Worm (Caenorhabditis elegans) whole organism, young adult: Measurements from ENCODE around the gene srbc-59.
"Not testable (repeated sequence)": the region's sequence is repeated elsewhere in the genome, so short reads cannot be mapped to it uniquely, and the experiment has no call there.

Experiments
- B0035.1 ChIP-seq: sonication (generic microtip); optimal IDR thresholded peaks from 2 replicates; lab custom pipeline; 2016; ENCODE audit warnings: missing genetic modification characterization, mild to moderate bottlenecking, missing compliant biosample characterization, missing genotype, missing genetic modification reagents
- D2030.7 ChIP-seq: fragments of 200-800 bp; sonication (Bioruptor generic); IDR thresholded peaks from 2 replicates; pipeline ENCODE4 v1.3.6; 2022; ENCODE audit warnings: missing genetic modification reagents, missing genetic modification characterization, missing compliant biosample characterization
- F23B12.7 ChIP-seq: sonication (generic microtip); optimal IDR thresholded peaks from 2 replicates; lab custom pipeline; 2017; ENCODE audit warnings: missing genetic modification characterization, mild to moderate bottlenecking, missing compliant biosample characterization, antibody characterized with exemption, moderate library complexity; ENCODE audit not compliant: insufficient read depth
- F33H1.4 ChIP-seq: fragments of 200-800 bp; sonication (Bioruptor generic); IDR thresholded peaks from 2 replicates; pipeline ENCODE4 v1.3.6; 2022; ENCODE audit warnings: missing genetic modification reagents, missing genetic modification characterization, missing compliant biosample characterization
- F39B2.1 ChIP-seq: fragments of 200-800 bp; sonication (Bioruptor generic); IDR thresholded peaks from 2 replicates; pipeline ENCODE4 v1.3.6; 2022; ENCODE audit warnings: missing genetic modification reagents, missing genetic modification characterization, missing compliant biosample characterization
- F52B5.7 ChIP-seq: sonication (generic microtip); optimal IDR thresholded peaks from 2 replicates; lab custom pipeline; 2016; ENCODE audit warnings: mild to moderate bottlenecking, missing genetic modification characterization, missing compliant biosample characterization
- T07F8.4 ChIP-seq: sonication (generic microtip); optimal IDR thresholded peaks from 2 replicates; lab custom pipeline; 2016; ENCODE audit warnings: mild to moderate bottlenecking, missing genetic modification characterization, moderate library complexity, missing compliant biosample characterization
- Y53F4B.3 ChIP-seq: fragments of 200-800 bp; sonication (Bioruptor generic); IDR thresholded peaks from 2 replicates; pipeline ENCODE4 v1.3.6; 2022; ENCODE audit warnings: missing genetic modification reagents, missing genetic modification characterization, missing compliant biosample characterization
- aptf-3 ChIP-seq: fragments of 200-800 bp; sonication (Bioruptor generic); IDR thresholded peaks from 2 replicates; pipeline ENCODE4 v1.3.6; 2022; ENCODE audit warnings: missing genetic modification characterization, missing compliant biosample characterization
- attf-5 ChIP-seq: fragments of 200-800 bp; sonication (Bioruptor generic); optimal IDR thresholded peaks from 2 replicates; lab custom pipeline; 2018; ENCODE audit warnings: mild to moderate bottlenecking, missing genetic modification characterization, missing compliant biosample characterization
- attf-6 ChIP-seq: fragments of 200-800 bp; sonication (Bioruptor generic); IDR thresholded peaks from 2 replicates; pipeline ENCODE4 v1.3.6; 2022; ENCODE audit warnings: missing genetic modification reagents, missing genetic modification characterization, missing compliant biosample characterization
- ccch-3 ChIP-seq: fragments of 200-800 bp; sonication (Bioruptor generic); optimal IDR thresholded peaks from 2 replicates; lab custom pipeline; 2018; ENCODE audit warnings: mild to moderate bottlenecking, missing genetic modification characterization, missing compliant biosample characterization
- ceh-27 ChIP-seq: fragments of 200-800 bp; sonication (Bioruptor generic); optimal IDR thresholded peaks from 2 replicates; lab custom pipeline; 2018; ENCODE audit warnings: mild to moderate bottlenecking, missing genetic modification characterization, moderate library complexity, missing compliant biosample characterization
- egl-18 ChIP-seq: fragments of 200-800 bp; sonication (Bioruptor generic); IDR thresholded peaks from 2 replicates; pipeline ENCODE4 v1.3.6; 2022; ENCODE audit warnings: missing genetic modification reagents, missing genetic modification characterization, missing compliant biosample characterization
- egrh-3 ChIP-seq: fragments of 200-800 bp; sonication (Bioruptor generic); IDR thresholded peaks from 2 replicates; pipeline ENCODE4 v1.3.6; 2022; ENCODE audit warnings: missing genetic modification reagents, missing genetic modification characterization, missing compliant biosample characterization
- ekl-4 ChIP-seq: fragments of 200-800 bp; sonication (Bioruptor generic); IDR thresholded peaks from 2 replicates; pipeline ENCODE4 v1.3.6; 2022; ENCODE audit warnings: missing genetic modification reagents, missing genetic modification characterization, missing compliant biosample characterization
- gei-17 ChIP-seq: fragments of 200-800 bp; sonication (Bioruptor generic); optimal IDR thresholded peaks from 2 replicates; lab custom pipeline; 2018; ENCODE audit warnings: mild to moderate bottlenecking, missing genetic modification characterization, missing compliant biosample characterization
- hlh-12 ChIP-seq: sonication (generic microtip); optimal IDR thresholded peaks from 2 replicates; lab custom pipeline; 2016; ENCODE audit warnings: missing genetic modification characterization, missing compliant biosample characterization
- let-607 ChIP-seq, 2 experiments: fragments of 200-800 bp in 1 of 2; sonication (Bioruptor generic) in 1 of 2; sonication (generic microtip) in 1 of 2; optimal IDR thresholded peaks; 2 replicates each; lab custom pipeline; 2016 to 2018; ENCODE audit warnings: mild to moderate bottlenecking in 2 of 2, missing compliant biosample characterization in 2 of 2, missing genetic modification characterization in 2 of 2, moderate library complexity in 2 of 2, missing genotype in 1 of 2
- nfyb-1 ChIP-seq: fragments of 200-800 bp; sonication (Bioruptor generic); IDR thresholded peaks from 2 replicates; pipeline ENCODE4 v1.3.6; 2022; ENCODE audit warnings: missing genetic modification reagents, missing genetic modification characterization, missing compliant biosample characterization
- nhr-27 ChIP-seq: fragments of 200-800 bp; sonication (Bioruptor generic); optimal IDR thresholded peaks from 2 replicates; lab custom pipeline; 2018; ENCODE audit warnings: mild to moderate bottlenecking, missing genetic modification characterization, moderate library complexity, missing compliant biosample characterization
- nhr-90 ChIP-seq: sonication (generic microtip); optimal IDR thresholded peaks from 2 replicates; lab custom pipeline; 2016; ENCODE audit warnings: missing genotype, mild to moderate bottlenecking, missing genetic modification characterization, missing compliant biosample characterization
- pbrm-1 ChIP-seq: fragments of 200-800 bp; sonication (Bioruptor generic); IDR thresholded peaks from 2 replicates; pipeline ENCODE4 v1.3.6; 2022; ENCODE audit warnings: missing genetic modification reagents, missing genetic modification characterization, missing compliant biosample characterization
- rpc-1 ChIP-seq, 2 experiments: fragments of 150-350 bp in 1 of 2; sonication (generic microtip) in 1 of 2; optimal IDR thresholded peaks; 2 replicates each; lab custom pipeline; 2014 to 2018; ENCODE audit warnings: missing biosample characterization in 1 of 2, missing genetic modification characterization in 1 of 2, missing genetic modification reagents in 1 of 2, missing genotype in 1 of 2
- sdz-38 ChIP-seq: sonication (generic microtip); optimal IDR thresholded peaks from 2 replicates; lab custom pipeline; 2016; ENCODE audit warnings: missing genotype, missing genetic modification characterization, missing compliant biosample characterization
- sea-2 ChIP-seq: fragments of 200-800 bp; sonication (Bioruptor generic); IDR thresholded peaks from 2 replicates; pipeline ENCODE4 v1.3.6; 2022; ENCODE audit warnings: missing genetic modification characterization, missing compliant biosample characterization
- snpc-1.1 ChIP-seq: sonication (generic microtip); optimal IDR thresholded peaks from 2 replicates; lab custom pipeline; 2017; ENCODE audit warnings: missing genetic modification characterization, mild to moderate bottlenecking, missing compliant biosample characterization, antibody characterized with exemption, moderate library complexity, missing genotype, missing genetic modification reagents; ENCODE audit not compliant: insufficient read depth
- snpc-1.3 ChIP-seq: sonication (generic microtip); optimal IDR thresholded peaks from 2 replicates; lab custom pipeline; 2017; ENCODE audit warnings: missing genetic modification characterization, mild to moderate bottlenecking, missing compliant biosample characterization, antibody characterized with exemption, moderate library complexity, missing genotype, missing genetic modification reagents; ENCODE audit not compliant: insufficient read depth
- snpc-3.4 ChIP-seq: sonication (generic microtip); optimal IDR thresholded peaks from 2 replicates; lab custom pipeline; 2017; ENCODE audit warnings: missing genetic modification characterization, mild to moderate bottlenecking, missing compliant biosample characterization, antibody characterized with exemption, moderate library complexity, missing genotype, missing genetic modification reagents
- unc-130 ChIP-seq: sonication (generic microtip); optimal IDR thresholded peaks from 2 replicates; lab custom pipeline; 2016; ENCODE audit warnings: missing genetic modification reagents, missing genetic modification characterization, missing compliant biosample characterization
- unc-62 ChIP-seq: fragments of 150-350 bp; optimal IDR thresholded peaks from 2 replicates; lab custom pipeline; 2014; ENCODE audit warnings: missing biosample characterization, missing genetic modification reagents, missing genetic modification characterization

Gene srbc-59

ce11 chrV:813101-813500 lies 34.7 kb downstream of the srbc-59 start, which contains the start of gene R13D11.10:
Gene R13D11.10, minus strand, starts transcription at chrV:813201.
- no peak for TF ChIP-seq sdz-38
- TF ChIP-seq F23B12.7 (tag; lab: Kevin White, UChicago) = no peak
- TF ChIP-seq rpc-1 (optimal IDR thresholded peaks at IDR 0.05; lab: Kevin White, UChicago) = no peak
- TF ChIP-seq rpc-1 (tag; optimal IDR thresholded peaks at IDR 0.05; lab: Kevin White, UChicago) = no peak
- TF ChIP-seq sea-2 (GFP tag; lab: Robert Waterston, UW) = no peak
- no peak for TF ChIP-seq nhr-90 (tag; lab: Kevin White, UChicago)
- no peak for TF ChIP-seq hlh-12 (tag; lab: Kevin White, UChicago)
- TF ChIP-seq ekl-4 (GFP tag; lab: Robert Waterston, UW) = no peak
- no peak for TF ChIP-seq ceh-27 (GFP tag; lab: Kevin White, UChicago)
- TF ChIP-seq attf-6 (GFP tag; lab: Robert Waterston, UW) = no peak
- TF ChIP-seq F33H1.4 (GFP tag; lab: Robert Waterston, UW) = no peak
- TF ChIP-seq B0035.1 (tag; lab: Kevin White, UChicago) = no peak
- no peak for TF ChIP-seq F52B5.7
- TF ChIP-seq Y53F4B.3 (GFP tag; lab: Robert Waterston, UW) = no peak
- no peak for TF ChIP-seq let-607 (tag; optimal IDR thresholded peaks at IDR 0.05; lab: Kevin White, UChicago)
- no peak for TF ChIP-seq attf-5 (GFP tag; lab: Kevin White, UChicago)
- no peak for TF ChIP-seq snpc-1.1 (tag; lab: Kevin White, UChicago)

ce11 chrV:814716-815115 lies 36.3 kb downstream of the srbc-59 start, which contains the start of gene R13D11.3:
Gene R13D11.3, plus strand, starts transcription at chrV:815016.
- TF ChIP-seq nhr-27 (tag; lab: Kevin White, UChicago) (no peak), D2030.7 (GFP tag; lab: Robert Waterston, UW) (no peak), aptf-3 (GFP tag; lab: Robert Waterston, UW) (no peak)

- TF ChIP-seq snpc-3.4 (tag; lab: Kevin White, UChicago) = no peak
- TF ChIP-seq F39B2.1 (GFP tag; lab: Robert Waterston, UW) = no peak
- no peak for TF ChIP-seq unc-130 (GFP tag; lab: Kevin White, UChicago)
- no peak for TF ChIP-seq egl-18 (GFP tag; lab: Robert Waterston, UW)
- no peak for TF ChIP-seq nfyb-1 (GFP tag; lab: Robert Waterston, UW)
- TF ChIP-seq T07F8.4 (tag; lab: Kevin White, UChicago) = no peak
These were observed 38.7 kb downstream of the srbc-59 start, which contains the start of gene R13D11.1 for ce11 chrV:817182-817581. Gene R13D11.1, plus strand, starts transcription at chrV:817482.

ce11 chrV:820629-821028 lies 42.2 kb downstream of the srbc-59 start, which contains the start of gene srx-32:
Gene srx-32, minus strand, starts transcription at chrV:820729.
- not testable (repeated sequence) for TF ChIP-seq ccch-3; snpc-1.3 (tag; lab: Kevin White, UChicago); gei-17 (GFP tag; lab: Kevin White, UChicago)

ce11 chrV:822922-823321 lies 44.5 kb downstream of the srbc-59 start, which contains the start of gene srx-31:
Gene srx-31, minus strand, starts transcription at chrV:823022.
- TF ChIP-seq unc-62 (GFP tag; lab: Kevin White, UChicago); pbrm-1 (GFP tag; lab: Robert Waterston, UW); egrh-3 (GFP tag; lab: Robert Waterston, UW): not testable (repeated sequence)
